Worm (Caenorhabditis elegans) whole organism, late embryonic: ENCODE data around the gene str-217.

ENCODE experiments used
- C38D4.7 ChIP-seq: fragments of 200-800 bp; sonication (Bioruptor generic); optimal IDR thresholded peaks from 2 replicates; lab custom pipeline; 2018; ENCODE audit warnings: mild to moderate bottlenecking, missing genetic modification characterization, moderate library complexity, missing compliant biosample characterization
- T23F11.4 ChIP-seq: fragments of 200-800 bp; sonication (Bioruptor generic); optimal IDR thresholded peaks from 2 replicates; lab custom pipeline; 2018; ENCODE audit warnings: mild to moderate bottlenecking, missing genetic modification characterization, missing compliant biosample characterization
- Y22D7AL.16 ChIP-seq: sonication (generic microtip); optimal IDR thresholded peaks from 2 replicates; lab custom pipeline; 2016; ENCODE audit warnings: missing genetic modification characterization, missing compliant biosample characterization
- ahr-1 ChIP-seq: sonication (generic microtip); optimal IDR thresholded peaks from 2 replicates; lab custom pipeline; 2016; ENCODE audit warnings: missing genetic modification characterization, missing compliant biosample characterization
- ama-1 ChIP-seq: fragments of 150-350 bp; optimal IDR thresholded peaks from 2 replicates; lab custom pipeline; 2014
- ceh-18 ChIP-seq: sonication (generic microtip); optimal IDR thresholded peaks from 2 replicates; lab custom pipeline; 2016; ENCODE audit warnings: missing genetic modification characterization, missing compliant biosample characterization
- ceh-30 ChIP-seq: fragments of 150-350 bp; optimal IDR thresholded peaks from 2 replicates; lab custom pipeline; 2014; ENCODE audit warnings: missing biosample characterization, missing genetic modification characterization
- ceh-6 ChIP-seq: fragments of 200-800 bp; sonication (Bioruptor generic); optimal IDR thresholded peaks from 2 replicates; lab custom pipeline; 2018; ENCODE audit warnings: mild to moderate bottlenecking, missing genetic modification characterization, missing compliant biosample characterization
- ceh-9 ChIP-seq: sonication (generic microtip); optimal IDR thresholded peaks from 2 replicates; lab custom pipeline; 2016; ENCODE audit warnings: mild to moderate bottlenecking, missing genetic modification characterization, inconsistent platforms, missing compliant biosample characterization
- che-1 ChIP-seq: sonication (generic microtip); optimal IDR thresholded peaks from 2 replicates; lab custom pipeline; 2016; ENCODE audit warnings: mild to moderate bottlenecking, missing genetic modification characterization, missing compliant biosample characterization
- elt-2 ChIP-seq: sonication (generic microtip); optimal IDR thresholded peaks from 2 replicates; lab custom pipeline; 2016; ENCODE audit warnings: missing genetic modification reagents, missing genetic modification characterization, missing compliant biosample characterization
- elt-4 ChIP-seq: sonication (generic microtip); optimal IDR thresholded peaks from 2 replicates; lab custom pipeline; 2016; ENCODE audit warnings: missing genetic modification characterization, missing compliant biosample characterization
- ets-4 ChIP-seq: sonication (generic microtip); optimal IDR thresholded peaks from 2 replicates; lab custom pipeline; 2016; ENCODE audit warnings: missing genetic modification characterization, missing compliant biosample characterization
- eyg-1 ChIP-seq: sonication (generic microtip); optimal IDR thresholded peaks from 2 replicates; lab custom pipeline; 2016; ENCODE audit warnings: missing genotype, missing genetic modification characterization, missing compliant biosample characterization
- fax-1 ChIP-seq: sonication (generic microtip); optimal IDR thresholded peaks from 2 replicates; lab custom pipeline; 2016; ENCODE audit warnings: missing genotype, missing genetic modification characterization, missing compliant biosample characterization
- fkh-6 ChIP-seq: sonication (generic microtip); optimal IDR thresholded peaks from 2 replicates; lab custom pipeline; 2016; ENCODE audit warnings: missing genetic modification characterization, missing compliant biosample characterization
- gmeb-2 ChIP-seq: sonication (generic microtip); optimal IDR thresholded peaks from 2 replicates; lab custom pipeline; 2016; ENCODE audit warnings: missing genetic modification characterization, inconsistent platforms, missing compliant biosample characterization
- hlh-13 ChIP-seq: fragments of 200-800 bp; sonication (Bioruptor generic); optimal IDR thresholded peaks from 2 replicates; lab custom pipeline; 2018; ENCODE audit warnings: mild to moderate bottlenecking, missing genetic modification characterization, missing compliant biosample characterization
- hlh-15 ChIP-seq: sonication (generic microtip); optimal IDR thresholded peaks from 2 replicates; lab custom pipeline; 2016; ENCODE audit warnings: missing genetic modification characterization, missing compliant biosample characterization
- hlh-6 ChIP-seq: sonication (generic microtip); optimal IDR thresholded peaks from 2 replicates; lab custom pipeline; 2016; ENCODE audit warnings: missing genotype, missing genetic modification characterization, missing compliant biosample characterization
- lim-6 ChIP-seq: sonication (generic microtip); optimal IDR thresholded peaks from 2 replicates; lab custom pipeline; 2016; ENCODE audit warnings: missing genetic modification characterization, missing compliant biosample characterization
- mec-3 ChIP-seq: sonication (generic microtip); optimal IDR thresholded peaks from 2 replicates; lab custom pipeline; 2016; ENCODE audit warnings: borderline replicate concordance, missing genetic modification characterization, missing compliant biosample characterization
- nhr-11 ChIP-seq: fragments of 150-350 bp; optimal IDR thresholded peaks from 2 replicates; lab custom pipeline; 2014; ENCODE audit warnings: missing biosample characterization, missing genetic modification characterization
- nhr-232 ChIP-seq: sonication (generic microtip); optimal IDR thresholded peaks from 2 replicates; lab custom pipeline; 2016; ENCODE audit warnings: missing genetic modification characterization, missing compliant biosample characterization
- npax-4 ChIP-seq: sonication (generic microtip); optimal IDR thresholded peaks from 2 replicates; lab custom pipeline; 2016; ENCODE audit warnings: missing genetic modification characterization, missing compliant biosample characterization
- pag-3 ChIP-seq: sonication (generic microtip); optimal IDR thresholded peaks from 2 replicates; lab custom pipeline; 2016; ENCODE audit warnings: missing compliant biosample characterization, missing genetic modification characterization, borderline replicate concordance
- pat-9 ChIP-seq: fragments of 200-800 bp; sonication (Bioruptor generic); optimal IDR thresholded peaks from 2 replicates; lab custom pipeline; 2018; ENCODE audit warnings: mild to moderate bottlenecking, missing genetic modification characterization, moderate library complexity, missing compliant biosample characterization
- pros-1 ChIP-seq: fragments of 150-350 bp; optimal IDR thresholded peaks from 2 replicates; lab custom pipeline; 2014; ENCODE audit warnings: missing biosample characterization, missing genetic modification reagents, missing genetic modification characterization
- rnt-1 ChIP-seq: sonication (generic microtip); optimal IDR thresholded peaks from 2 replicates; lab custom pipeline; 2016; ENCODE audit warnings: missing genetic modification characterization, missing compliant biosample characterization
- sox-2 ChIP-seq: fragments of 200-800 bp; sonication (Bioruptor generic); IDR thresholded peaks from 2 replicates; pipeline ENCODE4 v1.3.6; 2022; ENCODE audit warnings: missing genetic modification reagents, missing genetic modification characterization, missing compliant biosample characterization
- syd-9 ChIP-seq: sonication (generic microtip); optimal IDR thresholded peaks from 2 replicates; lab custom pipeline; 2016; ENCODE audit warnings: mild to moderate bottlenecking, missing genetic modification characterization, moderate library complexity, missing compliant biosample characterization
- tbx-7 ChIP-seq: sonication (generic microtip); optimal IDR thresholded peaks from 2 replicates; lab custom pipeline; 2016; ENCODE audit warnings: missing genotype, missing genetic modification characterization, missing compliant biosample characterization
- ttx-3 ChIP-seq: sonication (generic microtip); optimal IDR thresholded peaks from 2 replicates; lab custom pipeline; 2016; ENCODE audit warnings: missing genetic modification reagents, missing genetic modification characterization, missing compliant biosample characterization
- unc-3 ChIP-seq, 2 experiments: fragments of 200-800 bp in 1 of 2; sonication (Bioruptor generic) in 1 of 2; sonication (generic microtip) in 1 of 2; conservative IDR thresholded peaks in 1 of 2; optimal IDR thresholded peaks in 1 of 2; 2 replicates each; pipeline versions ENCODE4 v1.3.6 to Lab custom; 2016 to 2022; ENCODE audit warnings: missing compliant biosample characterization in 2 of 2, missing genetic modification characterization in 2 of 2, missing genetic modification reagents in 1 of 2
- unc-42 ChIP-seq: sonication (generic microtip); optimal IDR thresholded peaks from 2 replicates; lab custom pipeline; 2016; ENCODE audit warnings: missing genotype, missing genetic modification characterization, missing compliant biosample characterization
- unc-86 ChIP-seq: sonication (generic microtip); optimal IDR thresholded peaks from 2 replicates; lab custom pipeline; 2016; ENCODE audit warnings: missing genetic modification characterization, missing compliant biosample characterization
- zip-5 ChIP-seq: sonication (generic microtip); optimal IDR thresholded peaks from 2 replicates; lab custom pipeline; 2016; ENCODE audit warnings: missing genetic modification characterization, missing compliant biosample characterization
- ztf-16 ChIP-seq: sonication (generic microtip); optimal IDR thresholded peaks from 2 replicates; lab custom pipeline; 2017; ENCODE audit warnings: missing genetic modification characterization, missing compliant biosample characterization

Gene str-217

ce11 chrV:17000204-17000603, at the start of gene str-217:
TSS of gene str-217 (minus strand) at chrV:17000304.
- no peak for TF ChIP-seq fax-1 (tag; lab: Kevin White, UChicago)
- TF ChIP-seq unc-42: no peak
- no peak for TF ChIP-seq nhr-11 (tag; lab: Kevin White, UChicago)
- no peak for TF ChIP-seq Y22D7AL.16 (tag; lab: Kevin White, UChicago)
- TF ChIP-seq C38D4.7: no peak

DNA sequence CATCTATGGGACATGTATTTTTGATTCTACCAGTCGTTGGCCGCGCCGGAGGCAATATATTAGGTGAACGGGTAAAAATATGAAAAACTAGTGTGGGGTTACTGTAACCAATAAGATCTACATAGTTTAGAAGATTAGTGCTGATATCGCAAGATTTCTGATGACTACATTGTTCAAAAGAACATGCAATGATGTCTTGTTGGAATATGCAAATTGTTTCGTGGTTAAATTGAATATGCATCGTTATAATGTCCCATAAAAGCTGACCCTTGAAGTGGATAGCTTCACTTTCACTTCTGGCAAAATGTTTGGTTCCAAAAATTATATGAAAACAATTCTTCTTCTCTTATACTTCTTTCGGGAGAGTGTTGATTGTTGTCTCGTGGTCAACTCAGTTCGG, 44.4 kb upstream of the str-217 start, which contains the start of gene F28B1.2:
Gene F28B1.2, plus strand, starts transcription at position 301 of the 400 bp plus-strand sequence.
- no peak for TF ChIP-seq ceh-6
- TF ChIP-seq fkh-6: no peak
- TF ChIP-seq elt-4: no peak

DNA sequence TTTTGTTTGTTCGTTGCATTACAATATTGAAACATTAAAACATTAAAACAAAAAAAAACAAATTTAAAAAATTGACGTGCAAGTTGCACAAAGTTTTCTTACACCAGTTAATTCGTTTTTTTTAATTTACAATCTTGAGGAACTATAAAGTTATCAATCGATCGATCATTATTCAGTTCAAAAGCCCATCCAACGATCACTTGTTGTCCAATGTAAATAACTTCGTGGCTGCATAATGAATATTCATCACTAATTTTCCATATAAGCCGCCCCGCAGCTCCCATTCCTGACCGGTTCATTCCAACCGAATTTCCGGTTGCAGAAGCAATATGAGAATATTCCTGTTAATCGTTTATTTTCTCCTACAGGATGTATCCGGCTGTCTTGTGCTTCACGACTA, 42.2 kb upstream of the str-217 start, which contains the start of gene hpo-33:
Gene hpo-33, plus strand, starts transcription at position 301 of the 400 bp plus-strand sequence.
- TF ChIP-seq ceh-30 (tag; lab: Kevin White, UChicago) (no peak), hlh-15 (tag; lab: Kevin White, UChicago) (no peak), ets-4 (no peak), elt-2 (tag; lab: Kevin White, UChicago) (no peak), pat-9 (no peak), lim-6 (tag; lab: Kevin White, UChicago) (no peak), eyg-1 (no peak), sox-2 (GFP tag; lab: Robert Waterston, UW) (no peak), ceh-18 (no peak), ama-1 (lab: Kevin White, UChicago) (no peak), pros-1 (tag; lab: Kevin White, UChicago) (no peak), hlh-13 (GFP tag; lab: Kevin White, UChicago) (no peak), unc-3 (GFP tag; conservative IDR thresholded peaks at IDR 0.05; lab: Robert Waterston, UW) (no peak), unc-3 (tag; optimal IDR thresholded peaks at IDR 0.05; lab: Kevin White, UChicago) (no peak), ztf-16 (tag; lab: Kevin White, UChicago) (no peak), hlh-6 (no peak), mec-3 (tag; lab: Kevin White, UChicago) (no peak), gmeb-2 (no peak), nhr-232 (tag; lab: Kevin White, UChicago) (no peak), ahr-1 (tag; lab: Kevin White, UChicago) (no peak)

ce11 chrV:17035850-17036249, 35.7 kb upstream of the str-217 start, which contains the start of gene srz-94:
TSS of gene srz-94 (minus strand) at chrV:17035950.
- TF ChIP-seq ets-4: no peak
- no peak for TF ChIP-seq zip-5 (tag; lab: Kevin White, UChicago)
- TF ChIP-seq T23F11.4 (GFP tag; lab: Kevin White, UChicago): no peak
- TF ChIP-seq mec-3 (tag; lab: Kevin White, UChicago): no peak
- no peak for TF ChIP-seq hlh-13 (GFP tag; lab: Kevin White, UChicago)
- no peak for TF ChIP-seq eyg-1
- TF ChIP-seq pag-3 (tag; lab: Kevin White, UChicago): no peak
- no peak for TF ChIP-seq rnt-1
- TF ChIP-seq tbx-7 (tag; lab: Kevin White, UChicago): no peak
- TF ChIP-seq syd-9 (tag; lab: Kevin White, UChicago): no peak
- TF ChIP-seq ttx-3 (tag; lab: Kevin White, UChicago): no peak
- TF ChIP-seq sox-2 (GFP tag; lab: Robert Waterston, UW): no peak
- TF ChIP-seq ceh-9 (tag; lab: Kevin White, UChicago): no peak
- no peak for TF ChIP-seq C38D4.7
- TF ChIP-seq npax-4 (tag; lab: Kevin White, UChicago): no peak
- TF ChIP-seq unc-86 (tag; lab: Kevin White, UChicago): no peak
- no peak for TF ChIP-seq che-1 (tag; lab: Kevin White, UChicago)
